Fruit fly (Drosophila melanogaster): ENCODE measurements around the gene loqs.

loqs gene

DNA sequence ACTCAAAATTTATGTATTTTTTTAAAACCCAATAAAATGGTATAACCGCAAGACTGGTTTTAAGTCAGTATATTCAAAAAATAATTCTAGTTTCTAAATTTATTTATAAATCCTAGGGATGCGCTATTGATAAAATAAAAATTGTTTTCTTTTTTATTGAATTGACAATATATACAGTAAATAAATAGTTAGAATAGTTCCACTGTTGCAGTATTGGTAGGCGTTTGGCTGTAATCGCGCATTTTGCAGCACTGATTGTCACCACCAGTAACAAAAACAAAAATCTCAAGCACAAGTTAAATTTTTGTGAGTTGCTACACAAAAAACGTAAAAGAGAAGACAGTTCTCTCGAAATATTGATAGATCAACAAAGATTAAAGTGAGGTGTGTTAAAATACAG, 13.5 kb upstream of the loqs start, which contains the start of gene CG31855 (continued):
- TF ChIP-seq CG11294 (GFP tag; IDR thresholded peaks at IDR 0.05) (peak; percentile 47; the same call in 1 of the 2 replicates), Eip78C (GFP tag) (peak; percentile 93), Hr38 (GFP tag; optimal IDR thresholded peaks at IDR 0.05) (no peak), Eip93F (GFP tag; optimal IDR thresholded peaks at IDR 0.05) (peak; percentile 58), CG34406 (GFP tag; optimal IDR thresholded peaks at IDR 0.05) (peak; percentile 70), spab (GFP tag; optimal IDR thresholded peaks at IDR 0.05) (peak; percentile 50), CG6792 (GFP tag; optimal IDR thresholded peaks at IDR 0.05) (peak; percentile 79), CG9139 (GFP tag; optimal IDR thresholded peaks at IDR 0.05) (no peak), CG8119 (GFP tag; IDR thresholded peaks at IDR 0.05) (peak; percentile 66), CG4318 (GFP tag; optimal IDR thresholded peaks at IDR 0.05) (no peak), Met (GFP tag; optimal IDR thresholded peaks at IDR 0.05) (peak; percentile 87), fd59A (GFP tag; optimal IDR thresholded peaks at IDR 0.05) (peak; percentile 27), esn (GFP tag; optimal IDR thresholded peaks at IDR 0.05) (peak; percentile 91), Sox15 (GFP tag; optimal IDR thresholded peaks at IDR 0.05) (peak; percentile 38), CG1621 (tag; optimal IDR thresholded peaks at IDR 0.05) (peak; percentile 44)

- TF ChIP-seq Ets96B (tag; optimal IDR thresholded peaks at IDR 0.05) (no peak), ss (GFP tag; optimal IDR thresholded peaks at IDR 0.05) (peak in 1 of 2 experiments; percentile 9), CG8119 (GFP tag; IDR thresholded peaks at IDR 0.05) (no peak), CG3032 (tag; optimal IDR thresholded peaks at IDR 0.05) (peak; percentile 25), CG11762 (GFP tag; optimal IDR thresholded peaks at IDR 0.05; ENCODE audit: insufficient read depth) (no peak), CG16779 (tag; optimal IDR thresholded peaks at IDR 0.05) (no peak), CG11294 (GFP tag; IDR thresholded peaks at IDR 0.05) (no peak), CG31627 (GFP tag; optimal IDR thresholded peaks at IDR 0.05) (peak; percentile 45), CG10669 (GFP tag; optimal IDR thresholded peaks at IDR 0.05) (no peak), CG34406 (GFP tag; optimal IDR thresholded peaks at IDR 0.05) (no peak), eg (GFP tag; IDR thresholded peaks at IDR 0.05) (no peak), spab (GFP tag; optimal IDR thresholded peaks at IDR 0.05) (no peak), CG9139 (GFP tag; optimal IDR thresholded peaks at IDR 0.05) (no peak), CG6163 (GFP tag; IDR thresholded peaks at IDR 0.05) (no peak), esn (GFP tag; optimal IDR thresholded peaks at IDR 0.05) (peak; percentile 58), net (GFP tag; optimal IDR thresholded peaks at IDR 0.05) (no peak), Sox14 (GFP tag; optimal IDR thresholded peaks at IDR 0.05) (peak; percentile 52), Hr39 (GFP tag; optimal IDR thresholded peaks at IDR 0.05) (peak; percentile 18), CG32006 (GFP tag; optimal IDR thresholded peaks at IDR 0.05) (no peak), CG6808 (GFP tag; optimal IDR thresholded peaks at IDR 0.05) (no peak), CG6792 (GFP tag; optimal IDR thresholded peaks at IDR 0.05) (no peak), Met (GFP tag; optimal IDR thresholded peaks at IDR 0.05) (peak; percentile 54), cyc (GFP tag; optimal IDR thresholded peaks at IDR 0.05) (peak; percentile 49), Eip78C (GFP tag) (peak; percentile 79), vri (GFP tag; optimal IDR thresholded peaks at IDR 0.05) (peak; percentile 75), CG8319 (GFP tag; optimal IDR thresholded peaks at IDR 0.05) (no peak), OdsH (GFP tag; optimal IDR thresholded peaks at IDR 0.05) (peak; percentile 27), acj6 (GFP tag; optimal IDR thresholded peaks at IDR 0.05) (no peak), pdm3 (GFP tag; optimal IDR thresholded peaks at IDR 0.05) (peak; percentile 31), CG1621 (tag; optimal IDR thresholded peaks at IDR 0.05) (no peak), CG6276 (GFP tag; optimal IDR thresholded peaks at IDR 0.05) (no peak), achi (GFP tag; optimal IDR thresholded peaks at IDR 0.05) (peak; percentile 99), fd59A (GFP tag; optimal IDR thresholded peaks at IDR 0.05) (no peak), Lpt (GFP tag; optimal IDR thresholded peaks at IDR 0.05) (no peak), Hr38 (GFP tag; optimal IDR thresholded peaks at IDR 0.05) (no peak), dsx (GFP tag; optimal IDR thresholded peaks at IDR 0.05; ENCODE audit: poor library complexity, severe bottlenecking) (peak; percentile 77), CG3919 (GFP tag; optimal IDR thresholded peaks at IDR 0.05) (peak; percentile 18), fd85E (GFP tag; optimal IDR thresholded peaks at IDR 0.05) (no peak), Smox (GFP tag; optimal IDR thresholded peaks at IDR 0.05) (peak; percentile 24), Hr4 (GFP tag; optimal IDR thresholded peaks at IDR 0.05) (peak; percentile 0), Eip93F (GFP tag; optimal IDR thresholded peaks at IDR 0.05) (no peak), CG4318 (GFP tag; optimal IDR thresholded peaks at IDR 0.05) (no peak), CG7368 (GFP tag; optimal IDR thresholded peaks at IDR 0.05) (no peak), Gug (GFP tag; IDR thresholded peaks at IDR 0.05) (no peak), dac (GFP tag; optimal IDR thresholded peaks at IDR 0.05) (no peak), CG15336 (GFP tag; IDR thresholded peaks at IDR 0.05) (no peak), Sox15 (GFP tag; optimal IDR thresholded peaks at IDR 0.05) (no peak), Sox102F (GFP tag; optimal IDR thresholded peaks at IDR 0.05) (peak; percentile 19)
These were observed 11.7 kb upstream of the loqs start, which contains the start of gene ND-B22 for dm6 chr2L:13370762-13371161. TSS of gene ND-B22 (minus strand) at chr2L:13371110.
